Worm (Caenorhabditis elegans) whole organism, young adult: ENCODE data around the gene C43H6.12.

Source experiments
- B0019.2 ChIP-seq: fragments of 200-800 bp; sonication (Bioruptor generic); conservative IDR thresholded peaks from 2 replicates; pipeline ENCODE4 v1.3.6; 2022; ENCODE audit warnings: missing genetic modification reagents, missing genetic modification characterization, missing compliant biosample characterization
- C17E4.6 ChIP-seq: fragments of 200-800 bp; sonication (Bioruptor generic); IDR thresholded peaks from 2 replicates; pipeline ENCODE4 v1.3.6; 2022; ENCODE audit warnings: missing genetic modification reagents, missing genetic modification characterization, missing compliant biosample characterization
- F22D6.2 ChIP-seq: sonication (generic microtip); optimal IDR thresholded peaks from 2 replicates; lab custom pipeline; 2016; ENCODE audit warnings: mild to moderate bottlenecking, missing genetic modification characterization, missing compliant biosample characterization
- F23B12.7 ChIP-seq: sonication (generic microtip); optimal IDR thresholded peaks from 2 replicates; lab custom pipeline; 2017; ENCODE audit warnings: missing genetic modification characterization, mild to moderate bottlenecking, missing compliant biosample characterization, antibody characterized with exemption, moderate library complexity; ENCODE audit not compliant: insufficient read depth
- F37B4.10 ChIP-seq: fragments of 200-800 bp; sonication (Bioruptor generic); IDR thresholded peaks from 2 replicates; pipeline ENCODE4 v1.3.6; 2022; ENCODE audit warnings: missing genetic modification characterization, missing compliant biosample characterization
- T07F8.4 ChIP-seq: sonication (generic microtip); optimal IDR thresholded peaks from 2 replicates; lab custom pipeline; 2016; ENCODE audit warnings: mild to moderate bottlenecking, missing genetic modification characterization, moderate library complexity, missing compliant biosample characterization
- Y95B8A.8 ChIP-seq: fragments of 200-800 bp; sonication (Bioruptor generic); IDR thresholded peaks from 2 replicates; pipeline ENCODE4 v1.3.6; 2022; ENCODE audit warnings: missing genetic modification reagents, missing genetic modification characterization, missing compliant biosample characterization
- ZK185.1 ChIP-seq: sonication (generic microtip); optimal IDR thresholded peaks from 2 replicates; lab custom pipeline; 2016; ENCODE audit warnings: mild to moderate bottlenecking, missing genetic modification characterization, missing compliant biosample characterization; ENCODE audit not compliant: poor library complexity, severe bottlenecking
- akir-1 ChIP-seq: fragments of 200-800 bp; sonication (Bioruptor generic); optimal IDR thresholded peaks from 2 replicates; lab custom pipeline; 2018; ENCODE audit warnings: mild to moderate bottlenecking, missing genetic modification characterization, moderate library complexity, missing compliant biosample characterization
- ama-1 ChIP-seq, 3 experiments: fragments of 150-350 bp in 1 of 3; sonication (generic microtip) in 2 of 3; optimal IDR thresholded peaks; 2 replicates each; lab custom pipeline; 2014 to 2018; ENCODE audit warnings: missing biosample characterization in 2 of 3, missing genetic modification characterization in 2 of 3, missing genetic modification reagents in 2 of 3
- athp-1 ChIP-seq: sonication (generic microtip); optimal IDR thresholded peaks from 2 replicates; lab custom pipeline; 2017; ENCODE audit warnings: mild to moderate bottlenecking, missing genetic modification characterization, missing compliant biosample characterization
- attf-6 ChIP-seq: fragments of 200-800 bp; sonication (Bioruptor generic); IDR thresholded peaks from 2 replicates; pipeline ENCODE4 v1.3.6; 2022; ENCODE audit warnings: missing genetic modification reagents, missing genetic modification characterization, missing compliant biosample characterization
- bed-2 ChIP-seq: fragments of 200-800 bp; sonication (Bioruptor generic); IDR thresholded peaks from 2 replicates; pipeline ENCODE4 v1.3.6; 2022; ENCODE audit warnings: missing genetic modification reagents, missing genetic modification characterization, missing compliant biosample characterization
- cebp-1 ChIP-seq, 2 experiments: fragments of 200-800 bp in 1 of 2; sonication (Bioruptor generic) in 1 of 2; sonication (generic microtip) in 1 of 2; IDR thresholded peaks in 1 of 2; optimal IDR thresholded peaks in 1 of 2; 2 replicates each; pipeline versions ENCODE4 v1.3.6 to Lab custom; 2017 to 2022; ENCODE audit warnings: missing compliant biosample characterization in 2 of 2, missing genetic modification characterization in 2 of 2, mild to moderate bottlenecking in 1 of 2, missing genetic modification reagents in 1 of 2, moderate library complexity in 1 of 2
- ceh-27 ChIP-seq: fragments of 200-800 bp; sonication (Bioruptor generic); optimal IDR thresholded peaks from 2 replicates; lab custom pipeline; 2018; ENCODE audit warnings: mild to moderate bottlenecking, missing genetic modification characterization, moderate library complexity, missing compliant biosample characterization
- ceh-40 ChIP-seq: fragments of 200-800 bp; sonication (Bioruptor generic); IDR thresholded peaks from 2 replicates; pipeline ENCODE4 v1.3.6; 2022; ENCODE audit warnings: missing genetic modification characterization, missing compliant biosample characterization
- dpff-1 ChIP-seq: sonication (generic microtip); optimal IDR thresholded peaks from 2 replicates; lab custom pipeline; 2017; ENCODE audit warnings: mild to moderate bottlenecking, missing genetic modification characterization, missing compliant biosample characterization
- efl-1 ChIP-seq: fragments of 150-350 bp; optimal IDR thresholded peaks from 2 replicates; lab custom pipeline; 2014; ENCODE audit warnings: missing biosample characterization, missing genetic modification reagents, missing genetic modification characterization
- ets-4 ChIP-seq: fragments of 200-800 bp; sonication (Bioruptor generic); optimal IDR thresholded peaks from 2 replicates; lab custom pipeline; 2018; ENCODE audit warnings: mild to moderate bottlenecking, missing genetic modification characterization, missing compliant biosample characterization
- hlh-12 ChIP-seq: sonication (generic microtip); optimal IDR thresholded peaks from 2 replicates; lab custom pipeline; 2016; ENCODE audit warnings: missing genetic modification characterization, missing compliant biosample characterization
- hlh-26 ChIP-seq: fragments of 200-800 bp; sonication (Bioruptor generic); conservative IDR thresholded peaks from 2 replicates; pipeline ENCODE4 v1.3.6; 2022; ENCODE audit warnings: missing genetic modification reagents, missing genetic modification characterization, missing compliant biosample characterization
- hmg-20 ChIP-seq: fragments of 200-800 bp; sonication (Bioruptor generic); IDR thresholded peaks from 2 replicates; pipeline ENCODE4 v1.3.6; 2022; ENCODE audit warnings: missing genetic modification reagents, missing genetic modification characterization, missing compliant biosample characterization
- let-607 ChIP-seq, 2 experiments: fragments of 200-800 bp in 1 of 2; sonication (Bioruptor generic) in 1 of 2; sonication (generic microtip) in 1 of 2; optimal IDR thresholded peaks; 2 replicates each; lab custom pipeline; 2016 to 2018; ENCODE audit warnings: mild to moderate bottlenecking in 2 of 2, missing compliant biosample characterization in 2 of 2, missing genetic modification characterization in 2 of 2, moderate library complexity in 2 of 2, missing genotype in 1 of 2
- lin-35 ChIP-seq, 3 experiments: fragments of 150-350 bp in 2 of 3; sonication (generic microtip) in 1 of 3; optimal IDR thresholded peaks; 2 replicates each; lab custom pipeline; 2014 to 2018; ENCODE audit warnings: missing biosample characterization in 3 of 3, missing genetic modification characterization in 3 of 3, missing genetic modification reagents in 3 of 3
- lin-54 ChIP-seq: fragments of 200-800 bp; sonication (Bioruptor generic); optimal IDR thresholded peaks from 2 replicates; lab custom pipeline; 2018; ENCODE audit warnings: mild to moderate bottlenecking, missing genetic modification characterization, missing compliant biosample characterization
- lsl-1 ChIP-seq: fragments of 200-800 bp; sonication (Bioruptor generic); optimal IDR thresholded peaks from 2 replicates; lab custom pipeline; 2018; ENCODE audit warnings: mild to moderate bottlenecking, missing genetic modification characterization, moderate library complexity, missing compliant biosample characterization
- madf-6 ChIP-seq: fragments of 200-800 bp; sonication (Bioruptor generic); IDR thresholded peaks from 2 replicates; pipeline ENCODE4 v1.3.6; 2022; ENCODE audit warnings: missing genetic modification reagents, missing genetic modification characterization, missing compliant biosample characterization
- nfya-2 ChIP-seq: fragments of 200-800 bp; sonication (Bioruptor generic); IDR thresholded peaks from 2 replicates; pipeline ENCODE4 v1.3.6; 2022; ENCODE audit warnings: missing genetic modification reagents, missing genetic modification characterization, missing compliant biosample characterization
- nhr-120 ChIP-seq: fragments of 200-800 bp; sonication (Bioruptor generic); IDR thresholded peaks from 2 replicates; pipeline ENCODE4 v1.3.6; 2022; ENCODE audit warnings: missing genetic modification characterization, missing compliant biosample characterization
- nhr-80 ChIP-seq: sonication (generic microtip); optimal IDR thresholded peaks from 2 replicates; lab custom pipeline; 2016; ENCODE audit warnings: missing genetic modification characterization, missing compliant biosample characterization
- repo-1 ChIP-seq: sonication (generic microtip); optimal IDR thresholded peaks from 2 replicates; lab custom pipeline; 2017; ENCODE audit warnings: mild to moderate bottlenecking, missing genetic modification characterization, missing compliant biosample characterization
- snpc-1.3 ChIP-seq: sonication (generic microtip); optimal IDR thresholded peaks from 2 replicates; lab custom pipeline; 2017; ENCODE audit warnings: missing genetic modification characterization, mild to moderate bottlenecking, missing compliant biosample characterization, antibody characterized with exemption, moderate library complexity, missing genotype, missing genetic modification reagents; ENCODE audit not compliant: insufficient read depth
- tbx-9 ChIP-seq: sonication (generic microtip); optimal IDR thresholded peaks from 2 replicates; lab custom pipeline; 2016; ENCODE audit warnings: borderline replicate concordance, missing genetic modification characterization, inconsistent platforms, missing compliant biosample characterization
- tlf-1 ChIP-seq: fragments of 200-800 bp; sonication (Bioruptor generic); optimal IDR thresholded peaks from 2 replicates; lab custom pipeline; 2018; ENCODE audit warnings: mild to moderate bottlenecking, missing genetic modification characterization, missing compliant biosample characterization
- zfh-2 ChIP-seq: fragments of 200-800 bp; sonication (Bioruptor generic); conservative IDR thresholded peaks from 2 replicates; pipeline ENCODE4 v1.3.6; 2022; ENCODE audit warnings: missing genetic modification reagents, missing genetic modification characterization, missing compliant biosample characterization
- ztf-18 ChIP-seq: sonication (generic microtip); optimal IDR thresholded peaks from 2 replicates; lab custom pipeline; 2016; ENCODE audit warnings: missing genotype, mild to moderate bottlenecking, missing genetic modification characterization, missing compliant biosample characterization
- ztf-6 ChIP-seq: fragments of 200-800 bp; sonication (Bioruptor generic); IDR thresholded peaks from 2 replicates; pipeline ENCODE4 v1.3.6; 2022; ENCODE audit warnings: missing genetic modification reagents, missing genetic modification characterization, missing compliant biosample characterization

The C43H6.12 gene

ce11 chrX:2441163-2441562 lies 31.8 kb downstream of the C43H6.12 start:
- TF ChIP-seq F23B12.7: no peak
- TF ChIP-seq nhr-80 (tag; lab: Kevin White, UChicago): no peak
- no peak for TF ChIP-seq lsl-1
- TF ChIP-seq attf-6: no peak
- TF ChIP-seq B0019.2 (GFP tag; lab: Robert Waterston, UW): no peak
- no peak for TF ChIP-seq F37B4.10 (GFP tag; lab: Robert Waterston, UW)
- no peak for TF ChIP-seq Y95B8A.8 (GFP tag; lab: Robert Waterston, UW)
- TF ChIP-seq ceh-40 (GFP tag; lab: Robert Waterston, UW): no peak
- no peak for TF ChIP-seq ets-4 (GFP tag; lab: Kevin White, UChicago)
- no peak for TF ChIP-seq athp-1 (tag; lab: Kevin White, UChicago)
- no peak for TF ChIP-seq lin-35 (GFP tag; optimal IDR thresholded peaks at IDR 0.05; lab: Kevin White, UChicago)
- no peak for TF ChIP-seq hlh-26 (GFP tag; lab: Robert Waterston, UW)

- TF ChIP-seq ZK185.1 (tag; lab: Kevin White, UChicago) (no peak), repo-1 (tag; lab: Kevin White, UChicago) (no peak), Y95B8A.8 (GFP tag; lab: Robert Waterston, UW) (no peak), ama-1 (optimal IDR thresholded peaks at IDR 0.05; lab: Kevin White, UChicago) (no peak), ama-1 (GFP tag; optimal IDR thresholded peaks at IDR 0.05; lab: Kevin White, UChicago) (no peak), cebp-1 (GFP tag; IDR thresholded peaks at IDR 0.05; lab: Robert Waterston, UW) (no peak), cebp-1 (tag; optimal IDR thresholded peaks at IDR 0.05; lab: Kevin White, UChicago) (no peak), tbx-9 (no peak), lin-54 (GFP tag; lab: Kevin White, UChicago) (no peak), madf-6 (no peak), efl-1 (GFP tag; lab: Kevin White, UChicago) (no peak), snpc-1.3 (no peak), let-607 (tag; optimal IDR thresholded peaks at IDR 0.05; lab: Kevin White, UChicago) (no peak), F22D6.2 (tag; lab: Kevin White, UChicago) (no peak), bed-2 (no peak), lin-35 (GFP tag; optimal IDR thresholded peaks at IDR 0.05; lab: Kevin White, UChicago) (no peak), ztf-18 (no peak), attf-6 (no peak), lsl-1 (no peak)
Measured at ce11 chrX:2443304-2443703, 33.9 kb downstream of the C43H6.12 start, which contains the start of gene T07D1.3. T07D1.3 (minus strand) TSS chrX:2443404.

ce11 chrX:2446185-2446584 lies 36.8 kb downstream of the C43H6.12 start:
- TF ChIP-seq akir-1 (GFP tag; lab: Kevin White, UChicago): no peak
- no peak for TF ChIP-seq C17E4.6 (GFP tag; lab: Robert Waterston, UW)
- TF ChIP-seq ceh-27 (GFP tag; lab: Kevin White, UChicago): no peak

- no peak for TF ChIP-seq nhr-120 (GFP tag; lab: Robert Waterston, UW)
- no peak for TF ChIP-seq ztf-6 (GFP tag; lab: Robert Waterston, UW)
- TF ChIP-seq hlh-12: no peak
- no peak for TF ChIP-seq hmg-20 (GFP tag; lab: Robert Waterston, UW)
- TF ChIP-seq T07F8.4 (tag; lab: Kevin White, UChicago): no peak
- no peak for TF ChIP-seq nfya-2 (GFP tag; lab: Robert Waterston, UW)
- TF ChIP-seq tlf-1 (GFP tag; lab: Kevin White, UChicago): no peak
- no peak for TF ChIP-seq dpff-1 (tag; lab: Kevin White, UChicago)
- TF ChIP-seq zfh-2: peak; percentile 71
- TF ChIP-seq, all 124 proteins: peak for 1
Measured at ce11 chrX:2447214-2447613, 37.8 kb downstream of the C43H6.12 start.
